Worm (Caenorhabditis elegans) whole organism, L2 larva: ENCODE results near the gene F38A1.9.

Source experiments
- ama-1 ChIP-seq: fragments of 150-350 bp; optimal IDR thresholded peaks from 2 replicates; lab custom pipeline; 2018; ENCODE audit warnings: inconsistent platforms
- ceh-16 ChIP-seq: fragments of 150-350 bp; optimal IDR thresholded peaks from 2 replicates; lab custom pipeline; 2014; ENCODE audit warnings: missing biosample characterization, missing genetic modification characterization
- ceh-82 ChIP-seq: fragments of 150-350 bp; optimal IDR thresholded peaks from 2 replicates; lab custom pipeline; 2014; ENCODE audit warnings: missing biosample characterization, missing genetic modification characterization
- elt-1 ChIP-seq: fragments of 150-350 bp; optimal IDR thresholded peaks from 2 replicates; lab custom pipeline; 2014; ENCODE audit warnings: missing biosample characterization, missing genetic modification characterization
- fos-1 ChIP-seq: fragments of 150-350 bp; optimal IDR thresholded peaks from 2 replicates; lab custom pipeline; 2014; ENCODE audit warnings: missing biosample characterization, missing genetic modification characterization
- lsy-2 ChIP-seq, 2 experiments: fragments of 150-350 bp in 1 of 2; sonication (generic microtip) in 1 of 2; optimal IDR thresholded peaks; 2 replicates each; lab custom pipeline; 2014 to 2017; ENCODE audit warnings: missing biosample characterization in 2 of 2, missing genetic modification characterization in 2 of 2
- nhr-11 ChIP-seq: fragments of 150-350 bp; optimal IDR thresholded peaks from 2 replicates; lab custom pipeline; 2014; ENCODE audit warnings: missing biosample characterization, missing genetic modification characterization
- skn-1 ChIP-seq: sonication (generic microtip); optimal IDR thresholded peaks from 2 replicates; lab custom pipeline; 2017; ENCODE audit warnings: missing biosample characterization, missing genetic modification characterization
- snpc-4 ChIP-seq: fragments of 150-350 bp; optimal IDR thresholded peaks from 2 replicates; lab custom pipeline; 2014; ENCODE audit warnings: missing biosample characterization, missing genetic modification characterization
- unc-39 ChIP-seq: fragments of 150-350 bp; optimal IDR thresholded peaks from 2 replicates; lab custom pipeline; 2014; ENCODE audit warnings: missing biosample characterization, missing genetic modification characterization
- unc-62 ChIP-seq: fragments of 150-350 bp; optimal IDR thresholded peaks from 2 replicates; lab custom pipeline; 2014; ENCODE audit warnings: missing biosample characterization, missing genetic modification reagents, missing genetic modification characterization
- zag-1 ChIP-seq: fragments of 150-350 bp; optimal IDR thresholded peaks from 2 replicates; lab custom pipeline; 2014; ENCODE audit warnings: missing biosample characterization, missing genetic modification characterization
- ztf-11 ChIP-seq: sonication (generic microtip); optimal IDR thresholded peaks from 2 replicates; lab custom pipeline; 2017; ENCODE audit warnings: missing biosample characterization, missing genetic modification characterization
- ztf-4 ChIP-seq: fragments of 150-350 bp; optimal IDR thresholded peaks from 2 replicates; lab custom pipeline; 2014; ENCODE audit warnings: missing biosample characterization, missing genetic modification characterization

DNA sequence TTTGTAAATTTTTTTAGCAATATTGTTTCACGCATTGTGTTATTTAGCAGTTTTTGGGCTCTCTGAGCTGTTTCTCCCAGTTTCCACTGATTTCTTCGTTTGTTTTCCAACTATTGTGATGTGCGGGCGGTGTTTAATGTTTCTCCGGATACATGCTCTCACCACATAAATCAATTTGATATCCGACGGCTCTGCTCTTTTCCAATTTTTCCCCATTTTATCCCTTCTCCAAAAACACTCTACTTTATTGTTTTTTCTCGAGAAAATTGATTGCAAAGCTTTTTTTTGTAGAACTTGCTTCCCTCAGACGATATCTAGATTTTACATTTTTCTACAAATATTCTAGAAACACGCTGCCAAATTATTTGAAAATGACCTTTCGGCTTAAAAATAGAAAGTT, 29.6 kb downstream of the F38A1.9 start:
- TF ChIP-seq ceh-82 (tag; lab: Kevin White, UChicago) (no peak), unc-39 (no peak), unc-62 (GFP tag; lab: Kevin White, UChicago) (no peak), snpc-4 (no peak), lsy-2 (tag; optimal IDR thresholded peaks at IDR 0.05; lab: Kevin White, UChicago) (no peak), ztf-11 (no peak), ceh-16 (tag; lab: Kevin White, UChicago) (no peak), elt-1 (tag; lab: Kevin White, UChicago) (no peak), ztf-4 (tag; lab: Kevin White, UChicago) (no peak), skn-1 (no peak), zag-1 (tag; lab: Kevin White, UChicago) (no peak), fos-1 (no peak), nhr-11 (no peak), ama-1 (lab: Kevin White, UChicago) (no peak)
